Worm (Caenorhabditis elegans) whole organism, L4 larva: ENCODE data around the gene ran-1.

ENCODE experiments used
- ZK546.5 ChIP-seq, 2 experiments: sonication (generic microtip); optimal IDR thresholded peaks; 2 replicates each; lab custom pipeline; 2017; ENCODE audit warnings: missing biosample characterization in 2 of 2, missing genetic modification characterization in 2 of 2
- ama-1 ChIP-seq: fragments of 150-350 bp; optimal IDR thresholded peaks from 2 replicates; lab custom pipeline; 2014; ENCODE audit warnings: inconsistent platforms, mixed read lengths
- lsy-2 ChIP-seq, 2 experiments: fragments of 150-350 bp in 1 of 2; sonication (generic microtip) in 1 of 2; optimal IDR thresholded peaks; 2 replicates each; lab custom pipeline; 2014 to 2017; ENCODE audit warnings: missing biosample characterization in 2 of 2, missing genetic modification characterization in 2 of 2
- mdl-1 ChIP-seq, 2 experiments: fragments of 150-350 bp in 1 of 2; sonication (generic microtip) in 1 of 2; optimal IDR thresholded peaks; 2 replicates each; lab custom pipeline; 2014 to 2017; ENCODE audit warnings: missing biosample characterization in 2 of 2, missing genetic modification characterization in 2 of 2
- nhr-11 ChIP-seq: fragments of 150-350 bp; optimal IDR thresholded peaks from 2 replicates; lab custom pipeline; 2014; ENCODE audit warnings: missing biosample characterization, missing genetic modification characterization
- php-3 ChIP-seq: fragments of 200-800 bp; sonication (Bioruptor generic); IDR thresholded peaks from 2 replicates; pipeline ENCODE4 v1.3.6; 2022; ENCODE audit warnings: missing genetic modification reagents, missing genetic modification characterization, missing compliant biosample characterization
- skn-1 ChIP-seq: fragments of 150-350 bp; optimal IDR thresholded peaks from 2 replicates; lab custom pipeline; 2014; ENCODE audit warnings: missing biosample characterization, missing genetic modification characterization
- unc-62 ChIP-seq, 3 experiments: fragments of 150-350 bp in 1 of 3; sonication (generic microtip); optimal IDR thresholded peaks in 2 of 3; peaks in 1 of 3; 1 replicate in 1 of 3; 2 replicates in 2 of 3; lab custom pipeline; 2014 to 2017; ENCODE audit warnings: missing biosample characterization in 3 of 3, missing genetic modification characterization in 3 of 3, missing genetic modification reagents in 3 of 3, missing genotype in 1 of 3
- ztf-11 ChIP-seq: fragments of 150-350 bp; optimal IDR thresholded peaks from 2 replicates; lab custom pipeline; 2014; ENCODE audit warnings: missing biosample characterization, missing genetic modification characterization

- TF ChIP-seq php-3 (GFP tag; lab: Robert Waterston, UW): no peak
- TF ChIP-seq mdl-1 (tag; optimal IDR thresholded peaks at IDR 0.05; lab: Kevin White, UChicago): no peak
- no peak for TF ChIP-seq ama-1 (lab: Kevin White, UChicago)
- TF ChIP-seq nhr-11: no peak
- TF ChIP-seq skn-1 (tag; lab: Kevin White, UChicago): no peak
- no peak for TF ChIP-seq ztf-11 (tag; lab: Kevin White, UChicago)
- peak in 1 of 2 experiments; percentile 41 for TF ChIP-seq lsy-2 (tag; optimal IDR thresholded peaks at IDR 0.05; lab: Kevin White, UChicago)
- no peak for TF ChIP-seq unc-62 (GFP tag; optimal IDR thresholded peaks at IDR 0.05 in 1 of 2; lab: Kevin White, UChicago)
- TF ChIP-seq unc-62 (tag; optimal IDR thresholded peaks at IDR 0.05; lab: Kevin White, UChicago): no peak
- TF ChIP-seq ZK546.5 (tag; optimal IDR thresholded peaks at IDR 0.05; lab: Kevin White, UChicago): no peak
These were observed 29.4 kb downstream of the ran-1 start for ce11 chrIII:10718078-10718477.
